Worm (Caenorhabditis elegans): Measurements from ENCODE around the gene F39G3.2.

DNA sequence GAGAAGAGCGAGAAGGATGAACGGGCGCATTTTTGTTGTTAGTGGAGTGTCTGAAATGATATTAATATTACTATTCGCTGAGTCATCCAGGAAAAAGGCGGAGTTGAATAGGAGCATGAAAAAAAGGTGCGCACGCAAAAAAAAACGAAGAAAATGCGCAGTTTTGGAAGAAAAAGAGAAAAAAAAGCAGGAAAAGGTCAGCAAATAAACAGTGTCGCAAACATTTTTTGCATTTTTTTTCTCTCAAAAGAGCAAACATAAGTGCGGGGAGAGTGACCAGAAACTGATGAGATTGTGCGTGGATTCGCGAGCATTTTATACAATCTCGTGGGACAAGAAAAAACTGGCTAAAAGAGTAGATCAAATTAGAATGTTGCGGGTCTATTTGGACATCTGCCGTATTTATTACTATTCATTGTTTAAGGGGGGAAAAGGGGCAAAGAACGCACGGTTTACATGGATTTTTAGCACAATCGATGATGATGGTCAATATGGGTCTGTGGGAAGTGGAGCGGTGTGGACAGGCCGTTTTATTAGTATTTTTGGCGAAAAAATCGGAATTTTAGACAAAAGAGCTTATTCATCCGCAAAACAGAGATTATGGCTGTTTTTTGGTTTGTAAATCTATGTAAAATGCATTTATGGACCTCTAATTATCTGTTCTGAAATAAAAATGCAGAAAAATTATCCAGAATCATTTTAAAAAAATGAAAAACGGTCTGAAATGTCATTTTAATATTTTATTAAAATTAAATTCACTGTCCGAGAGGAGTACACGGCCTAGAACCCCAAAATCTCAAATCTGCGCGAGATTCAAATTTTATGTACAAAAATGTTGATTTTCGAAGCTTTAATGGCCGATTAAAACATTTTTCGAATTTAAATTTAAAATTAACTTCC is 45.0 kb upstream of the F39G3.2 start, which contains the start of gene cpg-8:
- TF ChIP-seq him-1 (tag; optimal IDR thresholded peaks at IDR 0.05) (no peak), W03F9.2 (tag; optimal IDR thresholded peaks at IDR 0.05) (no peak)

Measured in whole organism, L4/young adult.